Fruit fly (Drosophila melanogaster): ENCODE data around the gene Galphaf.

Galphaf gene

dm6 chr3L:16661167-16662109 lies 6.3 kb downstream of the Galphaf start, which contains the start of gene Baldspot (continued):
- TF ChIP-seq Elba2 (GFP tag; optimal IDR thresholded peaks at IDR 0.05) (peak; percentile 96), eve (GFP tag; optimal IDR thresholded peaks at IDR 0.05) (peak in 1 of 2 experiments; percentile 80), jigr1 (GFP tag; IDR thresholded peaks at IDR 0.05) (no peak), Antp (GFP tag; optimal IDR thresholded peaks at IDR 0.05) (peak; percentile 78), ttk (GFP tag; IDR thresholded peaks at IDR 0.05) (no peak), usp (GFP tag; optimal IDR thresholded peaks at IDR 0.05) (no peak), CG9437 (GFP tag; optimal IDR thresholded peaks at IDR 0.05) (peak; percentile 57), CG12744 (GFP tag; optimal IDR thresholded peaks at IDR 0.05) (no peak), Dbx (GFP tag; IDR thresholded peaks at IDR 0.05) (peak; percentile 83), h (optimal IDR thresholded peaks at IDR 0.05) (no peak), wdn (GFP tag; IDR thresholded peaks at IDR 0.05) (0 out of 2 replicates have a peak, but pooled peaks have one; percentile 30), row (GFP tag; IDR thresholded peaks at IDR 0.05) (peak; percentile 88), psq (GFP tag; optimal IDR thresholded peaks at IDR 0.05) (no peak), schlank (tag; optimal IDR thresholded peaks at IDR 0.05) (peak; percentile 50), CG11504 (tag; optimal IDR thresholded peaks at IDR 0.05) (peak; percentile 87), CG10462 (GFP tag; optimal IDR thresholded peaks at IDR 0.05) (peak; percentile 2), Chrac-16 (GFP tag; optimal IDR thresholded peaks at IDR 0.05) (peak; percentile 38), CG32532 (GFP tag; IDR thresholded peaks at IDR 0.05) (peak; percentile 70), fru (optimal IDR thresholded peaks at IDR 0.05) (no peak), CG10209 (GFP tag; optimal IDR thresholded peaks at IDR 0.05) (peak; percentile 48), Dek (tag; optimal IDR thresholded peaks at IDR 0.05) (peak; percentile 31), CG16779 (GFP tag; IDR thresholded peaks at IDR 0.05) (no peak), pum (GFP tag; optimal IDR thresholded peaks at IDR 0.05) (peak; percentile 86), lilli (GFP tag; optimal IDR thresholded peaks at IDR 0.05) (peak; percentile 70), CG17186 (GFP tag; optimal IDR thresholded peaks at IDR 0.05) (peak; percentile 83), oc (tag; optimal IDR thresholded peaks at IDR 0.05) (peak; percentile 72), aop (GFP tag; IDR thresholded peaks at IDR 0.05) (no peak), nau (GFP tag; optimal IDR thresholded peaks at IDR 0.05) (peak; percentile 65), CrebB (tag; optimal IDR thresholded peaks at IDR 0.05) (peak; percentile 69), chm (GFP tag; IDR thresholded peaks at IDR 0.05) (no peak), Abd-B (GFP tag; optimal IDR thresholded peaks at IDR 0.05) (peak; percentile 71), CG10274 (GFP tag; optimal IDR thresholded peaks at IDR 0.05) (peak; percentile 73), CG34422 (GFP tag; IDR thresholded peaks at IDR 0.05) (peak; percentile 82; the same call in 2 of the 3 replicates), ATbp (GFP tag; optimal IDR thresholded peaks at IDR 0.05) (peak; percentile 87), MBD-R2 (GFP tag; IDR thresholded peaks at IDR 0.05) (peak; percentile 70), PHDP (tag; optimal IDR thresholded peaks at IDR 0.05) (peak; percentile 32), Nf-YC (tag; optimal IDR thresholded peaks at IDR 0.05) (peak; percentile 58), CG6175 (GFP tag; IDR thresholded peaks at IDR 0.05) (no peak), salm (tag; optimal IDR thresholded peaks at IDR 0.05) (peak; percentile 22), sens (GFP tag) (peak; percentile 99), CG4404 (GFP tag; IDR thresholded peaks at IDR 0.05) (peak; percentile 71), Fer2 (tag; optimal IDR thresholded peaks at IDR 0.05) (peak; percentile 77), ara (GFP tag; IDR thresholded peaks at IDR 0.05) (peak; percentile 68), CG43689 (GFP tag; IDR thresholded peaks at IDR 0.05) (no peak), CG4328 (GFP tag; optimal IDR thresholded peaks at IDR 0.05) (peak; percentile 86), tin (GFP tag; optimal IDR thresholded peaks at IDR 0.05) (peak; percentile 75), CG11696 (GFP tag; IDR thresholded peaks at IDR 0.05) (no peak; the same call in 1 of the 2 replicates), unpg (GFP tag; optimal IDR thresholded peaks at IDR 0.05) (peak; percentile 67), Ravus (GFP tag; IDR thresholded peaks at IDR 0.05) (no peak), Ptx1 (GFP tag; IDR thresholded peaks at IDR 0.05) (peak; percentile 46), CG4360 (GFP tag; IDR thresholded peaks at IDR 0.05) (no peak)

All from whole organism, embryonic.